Worm (Caenorhabditis elegans): ENCODE data around the gene F59D12.3.

DNA sequence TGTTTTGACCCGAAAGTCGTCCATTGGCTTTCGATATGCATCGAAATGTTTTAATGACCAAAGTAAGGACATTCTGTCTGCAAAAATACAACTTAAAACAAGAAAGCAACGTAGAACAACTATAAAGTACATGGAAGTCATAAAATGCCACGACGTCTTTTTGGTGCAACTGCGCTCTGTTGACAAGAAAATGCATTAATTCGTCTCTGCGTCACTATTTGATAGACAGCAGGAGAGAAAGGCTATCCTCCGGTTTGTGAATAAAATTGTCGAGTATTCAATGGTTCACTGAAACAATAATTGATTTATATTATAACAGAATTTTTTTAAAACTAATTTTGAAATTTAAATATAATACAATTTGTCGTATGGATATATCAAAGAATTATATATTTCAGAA, 34.3 kb downstream of the F59D12.3 start, which contains the start of gene ergi-3:
- no peak for TF ChIP-seq dpl-1 (GFP tag; optimal IDR thresholded peaks at IDR 0.05)
- TF ChIP-seq nfya-1 (tag; optimal IDR thresholded peaks at IDR 0.05; ENCODE audit: borderline replicate concordance, insufficient read depth): no peak
- no peak for TF ChIP-seq fkh-3 (tag; optimal IDR thresholded peaks at IDR 0.05)
- TF ChIP-seq unc-62 (GFP tag; optimal IDR thresholded peaks at IDR 0.05): no peak
- TF ChIP-seq efl-1 (GFP tag; optimal IDR thresholded peaks at IDR 0.05): no peak
- no peak for TF ChIP-seq ccch-3 (GFP tag; optimal IDR thresholded peaks at IDR 0.05)

All from whole organism, young adult.